Worm (Caenorhabditis elegans): ENCODE measurements around the gene ccdc-149.

- TF ChIP-seq aly-2 (tag; optimal IDR thresholded peaks at IDR 0.05) (no peak), skn-1 (tag; optimal IDR thresholded peaks at IDR 0.05) (no peak), lin-15B (tag; optimal IDR thresholded peaks at IDR 0.05) (no peak), lsy-2 (tag; optimal IDR thresholded peaks at IDR 0.05) (no peak), dpl-1 (GFP tag; optimal IDR thresholded peaks at IDR 0.05) (no peak), set-16 (GFP tag; IDR thresholded peaks at IDR 0.05) (no peak), pha-4 (GFP tag; IDR thresholded peaks at IDR 0.05) (no peak), pha-4 (tag; optimal IDR thresholded peaks at IDR 0.05) (no peak), fkh-10 (GFP tag; optimal IDR thresholded peaks at IDR 0.05) (no peak), nhr-76 (tag; optimal IDR thresholded peaks at IDR 0.05) (no peak), egl-27 (tag; optimal IDR thresholded peaks at IDR 0.05) (no peak)
Measured at ce11 chrX:11491835-11492234, 19.4 kb downstream of the ccdc-149 start.

All from whole organism, L4 larva.